Worm (Caenorhabditis elegans): Measurements from ENCODE around the gene Y6G8.5.

- TF ChIP-seq C34F6.9 (tag; optimal IDR thresholded peaks at IDR 0.05): no peak
- no peak for TF ChIP-seq lin-11 (tag; optimal IDR thresholded peaks at IDR 0.05)
- no peak for TF ChIP-seq alr-1 (tag; optimal IDR thresholded peaks at IDR 0.05)
- TF ChIP-seq crh-2 (tag; optimal IDR thresholded peaks at IDR 0.05): no peak
- no peak for TF ChIP-seq lsy-2 (tag; optimal IDR thresholded peaks at IDR 0.05)
- TF ChIP-seq zag-1 (tag; optimal IDR thresholded peaks at IDR 0.05): no peak
Measured at ce11 chrV:17607797-17608196, 7.7 kb downstream of the Y6G8.5 start, which contains the start of gene srz-91.
